Worm (Caenorhabditis elegans) whole organism, early embryonic: ENCODE measurements around the gene ZK930.4.

ENCODE experiments used
- B0310.2 ChIP-seq: sonication (generic microtip); optimal IDR thresholded peaks from 2 replicates; lab custom pipeline; 2016; ENCODE audit warnings: mild to moderate bottlenecking, missing genetic modification characterization, missing compliant biosample characterization
- F13C5.2 ChIP-seq: sonication (generic microtip); optimal IDR thresholded peaks from 2 replicates; lab custom pipeline; 2017; ENCODE audit warnings: mild to moderate bottlenecking, missing genetic modification characterization, inconsistent platforms, missing compliant biosample characterization
- aly-1 ChIP-seq: sonication (generic microtip); optimal IDR thresholded peaks from 2 replicates; lab custom pipeline; 2016; ENCODE audit warnings: missing genetic modification characterization, missing compliant biosample characterization
- ama-1 ChIP-seq: fragments of 150-350 bp; optimal IDR thresholded peaks from 2 replicates; lab custom pipeline; 2014
- ceh-13 ChIP-seq: fragments of 200-800 bp; sonication (Bioruptor generic); optimal IDR thresholded peaks from 2 replicates; lab custom pipeline; 2018; ENCODE audit warnings: mild to moderate bottlenecking, missing genetic modification characterization, missing compliant biosample characterization
- ceh-36 ChIP-seq: sonication (generic microtip); optimal IDR thresholded peaks from 2 replicates; lab custom pipeline; 2016; ENCODE audit warnings: missing genetic modification characterization, inconsistent platforms, missing compliant biosample characterization
- ets-7 ChIP-seq: sonication (generic microtip); optimal IDR thresholded peaks from 2 replicates; lab custom pipeline; 2016; ENCODE audit warnings: missing genotype, missing genetic modification characterization, missing compliant biosample characterization
- flt-1 ChIP-seq: fragments of 200-800 bp; sonication (Bioruptor generic); IDR thresholded peaks from 2 replicates; pipeline ENCODE4 v1.3.6; 2022; ENCODE audit warnings: missing genetic modification characterization, missing compliant biosample characterization
- hmbx-1 ChIP-seq: sonication (generic microtip); optimal IDR thresholded peaks from 2 replicates; lab custom pipeline; 2016; ENCODE audit warnings: mild to moderate bottlenecking, missing genetic modification characterization, missing compliant biosample characterization
- hmg-4 ChIP-seq: fragments of 200-800 bp; sonication (Bioruptor generic); optimal IDR thresholded peaks from 2 replicates; lab custom pipeline; 2018; ENCODE audit warnings: mild to moderate bottlenecking, missing genetic modification characterization, missing compliant biosample characterization
- hnd-1 ChIP-seq: sonication (generic microtip); optimal IDR thresholded peaks from 2 replicates; lab custom pipeline; 2016; ENCODE audit warnings: missing genetic modification characterization, missing compliant biosample characterization
- pes-1 ChIP-seq: fragments of 200-800 bp; sonication (Bioruptor generic); IDR thresholded peaks from 2 replicates; pipeline ENCODE4 v1.3.6; 2022; ENCODE audit warnings: missing genetic modification reagents, missing genetic modification characterization, missing compliant biosample characterization
- scrt-1 ChIP-seq: fragments of 200-800 bp; sonication (Bioruptor generic); IDR thresholded peaks from 2 replicates; pipeline ENCODE4 v1.3.6; 2022; ENCODE audit warnings: missing genetic modification characterization, missing compliant biosample characterization
- sea-1 ChIP-seq: fragments of 200-800 bp; sonication (Bioruptor generic); conservative IDR thresholded peaks from 2 replicates; pipeline ENCODE4 v1.3.6; 2022; ENCODE audit warnings: missing genetic modification characterization, missing compliant biosample characterization
- tbx-11 ChIP-seq: fragments of 200-800 bp; sonication (Bioruptor generic); IDR thresholded peaks from 2 replicates; pipeline ENCODE4 v1.3.6; 2022; ENCODE audit warnings: missing genetic modification characterization, missing compliant biosample characterization
- tbx-37 ChIP-seq: fragments of 200-800 bp; sonication (Bioruptor generic); conservative IDR thresholded peaks from 2 replicates; pipeline ENCODE4 v1.3.6; 2022; ENCODE audit warnings: missing genetic modification reagents, missing genetic modification characterization, missing compliant biosample characterization
- tra-4 ChIP-seq: sonication (generic microtip); optimal IDR thresholded peaks from 2 replicates; lab custom pipeline; 2017; ENCODE audit warnings: missing genetic modification characterization, missing compliant biosample characterization

Gene ZK930.4

DNA sequence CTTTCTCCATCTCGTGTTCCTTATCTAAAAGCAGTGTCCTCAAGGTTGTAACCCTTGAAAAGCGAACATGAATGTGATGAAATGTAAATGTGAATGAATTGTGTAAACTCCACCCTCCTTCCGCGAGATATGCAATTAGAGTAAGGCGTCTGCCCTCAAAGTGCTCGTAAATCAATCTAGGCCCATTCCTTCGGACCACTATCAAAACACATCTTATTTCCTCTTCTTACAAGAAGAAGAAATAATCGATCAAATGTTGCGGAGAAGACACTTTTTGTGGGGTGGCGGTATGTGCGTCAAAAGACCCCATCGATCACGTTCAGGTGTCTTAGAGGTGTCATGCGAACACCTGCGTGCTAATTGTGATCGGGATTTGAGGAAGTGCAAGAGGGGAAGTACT lies 4.1 kb upstream of the ZK930.4 start:
- no peak for TF ChIP-seq ceh-13 (GFP tag; lab: Kevin White, UChicago)
- no peak for TF ChIP-seq ceh-36
- no peak for TF ChIP-seq tbx-11 (GFP tag; lab: Robert Waterston, UW)
- no peak for TF ChIP-seq hnd-1 (tag; lab: Kevin White, UChicago)
- TF ChIP-seq ama-1 (lab: Kevin White, UChicago): no peak
- TF ChIP-seq pes-1: no peak
- no peak for TF ChIP-seq scrt-1 (GFP tag; lab: Robert Waterston, UW)
- TF ChIP-seq B0310.2 (tag; lab: Kevin White, UChicago): no peak
- TF ChIP-seq hmg-4 (GFP tag; lab: Kevin White, UChicago): no peak
- TF ChIP-seq tra-4 (tag; lab: Kevin White, UChicago): no peak
- no peak for TF ChIP-seq F13C5.2 (tag; lab: Kevin White, UChicago)
- TF ChIP-seq tbx-37: no peak
- no peak for TF ChIP-seq aly-1 (tag; lab: Kevin White, UChicago)
- no peak for TF ChIP-seq ets-7
- TF ChIP-seq hmbx-1 (tag; lab: Kevin White, UChicago): no peak
- no peak for TF ChIP-seq sea-1 (GFP tag; lab: Robert Waterston, UW)
- no peak for TF ChIP-seq flt-1 (GFP tag; lab: Robert Waterston, UW)

DNA sequence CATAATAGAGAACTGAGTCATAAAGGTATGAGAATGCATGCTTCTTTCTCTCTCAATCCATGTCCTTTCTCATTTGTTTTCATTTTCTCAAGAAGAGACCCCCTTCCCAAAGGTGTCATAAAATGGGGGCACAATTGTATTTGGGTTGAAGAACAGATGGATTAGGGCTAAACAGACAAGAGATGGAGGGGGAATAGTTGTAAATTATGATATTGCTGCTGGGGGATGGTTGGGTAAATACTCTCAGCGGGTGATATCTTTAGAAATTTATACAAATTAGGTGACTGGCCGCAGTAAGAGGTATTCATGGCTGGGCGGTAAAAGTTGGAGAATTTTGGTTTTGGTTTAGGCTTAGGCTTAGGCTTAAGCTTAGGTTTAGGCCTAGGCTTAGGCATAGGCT lies 1.3 kb upstream of the ZK930.4 start:
- no peak for TF ChIP-seq pes-1
- TF ChIP-seq flt-1 (GFP tag; lab: Robert Waterston, UW): no peak
- no peak for TF ChIP-seq hmbx-1 (tag; lab: Kevin White, UChicago)
- TF ChIP-seq F13C5.2 (tag; lab: Kevin White, UChicago): no peak
- no peak for TF ChIP-seq tra-4 (tag; lab: Kevin White, UChicago)

DNA sequence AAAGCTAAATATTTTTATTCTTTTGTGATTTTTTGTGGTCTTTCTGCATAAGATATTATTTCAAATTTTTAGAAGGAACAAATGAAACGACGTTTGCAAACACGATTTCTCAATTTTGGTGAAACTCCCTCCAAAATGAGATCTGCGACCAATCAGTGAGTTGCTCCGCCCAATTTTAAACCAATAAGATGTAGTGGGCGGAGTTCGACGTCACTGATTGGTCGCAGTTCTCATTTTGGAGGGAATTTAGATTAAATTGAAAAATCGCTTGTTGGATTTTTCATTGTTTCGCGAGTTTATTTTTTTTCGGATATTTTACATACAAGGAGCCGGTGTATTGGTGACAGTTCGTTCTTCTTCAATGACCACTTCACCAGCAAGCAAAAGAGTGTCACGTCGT lies 4.3 kb downstream of the ZK930.4 start:
- TF ChIP-seq pes-1 (no peak), tra-4 (tag; lab: Kevin White, UChicago) (no peak), hmbx-1 (tag; lab: Kevin White, UChicago) (no peak), sea-1 (GFP tag; lab: Robert Waterston, UW) (no peak), hnd-1 (tag; lab: Kevin White, UChicago) (no peak), tbx-11 (GFP tag; lab: Robert Waterston, UW) (no peak), tbx-37 (no peak)

DNA sequence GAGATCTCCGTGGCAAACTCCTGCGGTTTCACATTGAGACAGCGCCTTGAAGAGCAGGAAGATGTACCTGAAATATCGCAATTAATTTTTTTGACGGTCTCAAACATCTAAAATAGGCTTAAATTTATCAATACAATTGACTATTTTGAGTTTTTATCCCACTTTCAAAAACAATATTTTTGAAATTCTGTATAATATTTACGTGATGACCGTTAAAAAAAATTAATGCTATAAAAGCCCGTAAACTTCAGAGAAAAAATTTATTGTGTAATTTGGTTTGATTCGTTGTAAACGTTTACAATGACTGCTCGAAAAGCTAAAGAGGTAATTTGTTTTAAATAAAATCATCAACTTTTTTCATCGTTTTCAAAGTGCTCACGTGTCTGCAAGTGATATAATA lies 8.0 kb downstream of the ZK930.4 start, which contains the start of gene ZK930.7:
TSS of gene ZK930.7 (plus strand) at position 301 of the 400 bp plus-strand sequence.
- TF ChIP-seq ceh-36 (no peak), tra-4 (tag; lab: Kevin White, UChicago) (no peak)

DNA sequence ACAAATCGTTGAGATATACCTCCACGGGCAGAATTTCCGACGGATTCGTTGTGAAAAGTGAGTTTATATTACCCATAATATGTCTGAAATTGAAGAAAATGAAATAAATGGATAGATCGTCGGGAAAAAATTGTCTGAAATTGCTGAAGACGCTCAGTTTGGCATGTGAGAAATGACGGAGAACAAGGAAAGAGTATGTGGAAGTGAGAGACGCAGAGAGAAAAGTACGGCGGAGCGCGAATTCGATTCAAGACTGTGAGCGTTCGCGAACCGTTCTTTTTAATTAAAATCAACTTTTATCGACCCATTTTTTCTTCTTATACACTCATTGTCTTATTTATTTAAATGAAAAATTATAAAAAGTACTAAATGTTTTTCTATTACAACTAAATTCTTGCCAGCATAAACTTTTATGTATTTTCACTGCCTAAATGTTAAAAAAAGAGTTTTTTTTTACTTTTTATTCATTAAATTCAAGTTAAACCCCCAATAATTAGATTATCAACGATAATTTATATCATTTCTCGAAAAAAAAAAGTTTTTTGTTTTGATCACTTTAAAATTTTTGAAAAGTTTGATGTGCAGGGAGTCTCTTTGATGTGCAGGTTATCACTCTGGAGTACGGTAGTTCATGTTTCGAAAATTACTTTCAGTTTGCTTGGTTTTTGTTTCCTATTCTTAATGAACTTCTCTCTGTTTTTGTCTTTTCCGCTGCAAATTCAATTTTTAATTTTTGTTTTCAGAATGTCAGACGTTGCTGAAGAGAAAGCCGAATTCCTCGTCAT lies 9.6 kb downstream of the ZK930.4 start, which contains the start of the genes vps-15 and hmg-12:
TSS of gene vps-15 (minus strand) at position 83 of the 785 bp plus-strand sequence.
TSS of gene hmg-12 (plus strand) at position 744 of the 785 bp plus-strand sequence.
- no peak for TF ChIP-seq scrt-1 (GFP tag; lab: Robert Waterston, UW)
- no peak for TF ChIP-seq tra-4 (tag; lab: Kevin White, UChicago)
- TF ChIP-seq hmg-4 (GFP tag; lab: Kevin White, UChicago): no peak
- TF ChIP-seq flt-1 (GFP tag; lab: Robert Waterston, UW): no peak
- no peak for TF ChIP-seq tbx-11 (GFP tag; lab: Robert Waterston, UW)
- TF ChIP-seq tbx-37: no peak
- TF ChIP-seq hmbx-1 (tag; lab: Kevin White, UChicago): no peak
- TF ChIP-seq pes-1: no peak
- TF ChIP-seq ceh-36: no peak
- TF ChIP-seq aly-1 (tag; lab: Kevin White, UChicago): no peak
- no peak for TF ChIP-seq B0310.2 (tag; lab: Kevin White, UChicago)
- no peak for TF ChIP-seq ets-7
- no peak for TF ChIP-seq ceh-13 (GFP tag; lab: Kevin White, UChicago)

DNA sequence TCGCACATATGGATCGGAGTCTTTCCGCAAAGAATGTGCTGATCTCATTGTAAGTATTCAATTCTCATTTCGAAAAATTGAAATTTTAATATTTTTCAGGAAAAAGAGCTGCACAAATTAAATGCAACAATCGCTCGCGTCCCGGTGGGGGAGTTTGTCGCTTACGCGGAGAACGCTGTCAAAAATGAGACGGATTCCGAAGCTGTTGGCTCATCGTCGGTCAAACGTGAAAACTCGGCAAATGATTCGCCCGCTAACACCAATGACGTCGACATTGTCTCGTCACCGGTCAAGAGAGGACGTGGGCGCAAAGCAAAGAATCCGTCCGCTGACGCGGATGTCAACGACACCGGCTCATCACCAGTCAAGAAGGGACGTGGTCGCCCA lies 10.2 kb downstream of the ZK930.4 start:
- TF ChIP-seq scrt-1 (GFP tag; lab: Robert Waterston, UW) (no peak), F13C5.2 (tag; lab: Kevin White, UChicago) (no peak), tbx-11 (GFP tag; lab: Robert Waterston, UW) (no peak), tbx-37 (no peak), hnd-1 (tag; lab: Kevin White, UChicago) (no peak), flt-1 (GFP tag; lab: Robert Waterston, UW) (no peak), sea-1 (GFP tag; lab: Robert Waterston, UW) (no peak), ceh-36 (no peak), hmbx-1 (tag; lab: Kevin White, UChicago) (no peak), hmg-4 (GFP tag; lab: Kevin White, UChicago) (no peak)

DNA sequence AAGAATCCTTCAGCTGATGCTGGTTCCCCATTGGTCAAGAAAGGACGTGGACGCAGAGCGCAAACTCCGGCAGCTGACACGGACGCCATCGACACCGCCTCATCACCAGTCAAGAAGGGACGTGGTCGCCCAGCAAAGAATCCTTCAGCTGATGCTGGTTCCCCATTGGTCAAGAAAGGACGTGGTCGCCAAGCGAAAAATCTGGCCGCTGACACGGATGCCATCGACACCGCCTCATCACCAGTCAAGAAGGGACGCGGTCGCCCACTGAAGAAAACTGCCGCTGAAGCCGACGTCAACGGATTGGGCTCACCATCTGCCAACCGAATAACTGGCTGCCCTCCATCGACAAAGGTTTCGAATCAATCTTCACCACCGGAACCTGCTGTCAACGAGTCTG lies 10.6 kb downstream of the ZK930.4 start:
- TF ChIP-seq hnd-1 (tag; lab: Kevin White, UChicago) (no peak), ets-7 (no peak), ceh-36 (no peak), tbx-11 (GFP tag; lab: Robert Waterston, UW) (no peak), tra-4 (tag; lab: Kevin White, UChicago) (no peak), sea-1 (GFP tag; lab: Robert Waterston, UW) (no peak), aly-1 (tag; lab: Kevin White, UChicago) (no peak), scrt-1 (GFP tag; lab: Robert Waterston, UW) (no peak), hmg-4 (GFP tag; lab: Kevin White, UChicago) (no peak), hmbx-1 (tag; lab: Kevin White, UChicago) (no peak)

DNA sequence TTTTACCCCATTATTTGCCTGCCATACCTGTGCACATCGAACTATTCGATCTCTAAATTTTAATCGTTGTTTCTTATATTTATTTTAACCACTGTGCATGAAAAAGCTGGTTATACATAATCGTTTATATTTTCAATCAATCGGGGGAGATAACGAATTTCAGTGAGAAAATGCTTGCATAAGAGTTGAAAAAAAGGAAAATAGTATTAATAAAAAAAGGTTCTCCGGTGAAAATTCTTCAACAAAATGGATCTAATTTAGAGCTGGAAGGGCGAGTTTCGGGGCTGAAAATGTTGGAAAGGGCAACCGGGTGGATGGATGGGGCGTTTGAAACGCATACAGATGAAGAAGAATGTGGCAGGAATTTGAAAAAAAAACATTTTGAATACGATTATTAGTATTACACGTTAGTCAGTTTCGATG lies 11.2 kb downstream of the ZK930.4 start:
- TF ChIP-seq pes-1 (no peak), ama-1 (lab: Kevin White, UChicago) (no peak), F13C5.2 (tag; lab: Kevin White, UChicago) (no peak), tbx-11 (GFP tag; lab: Robert Waterston, UW) (no peak), ets-7 (no peak), hmbx-1 (tag; lab: Kevin White, UChicago) (no peak), tra-4 (tag; lab: Kevin White, UChicago) (no peak), tbx-37 (no peak), scrt-1 (GFP tag; lab: Robert Waterston, UW) (no peak), hnd-1 (tag; lab: Kevin White, UChicago) (no peak)
